Fruit fly (Drosophila melanogaster) whole organism, pupa: ENCODE results near the gene Enoph.

Experiments
- CG13204 ChIP-seq: fragments of 200-800 bp; sonication (Bioruptor generic); optimal IDR thresholded peaks from 2 replicates; lab custom pipeline; 2018; ENCODE audit warnings: missing biosample characterization, mild to moderate bottlenecking, missing genetic modification characterization, moderate library complexity
- CG4496 ChIP-seq: fragments of 200-800 bp; sonication (Bioruptor generic); IDR thresholded peaks from 3 replicates; pipeline ENCODE4 v1.3.6; 2022; ENCODE audit warnings: missing biosample characterization, missing genetic modification characterization
- D1 ChIP-seq: fragments of 200-800 bp; sonication (Bioruptor generic); optimal IDR thresholded peaks from 2 replicates; lab custom pipeline; 2018; ENCODE audit warnings: missing biosample characterization, mild to moderate bottlenecking, missing genetic modification characterization, moderate library complexity
- EcR ChIP-seq: fragments of 200-800 bp; sonication (Bioruptor generic); optimal IDR thresholded peaks from 3 replicates; lab custom pipeline; 2019; ENCODE audit warnings: missing biosample characterization, missing genetic modification characterization, mild to moderate bottlenecking, moderate library complexity, missing genetic modification reagents
- Ets98B ChIP-seq: fragments of 200-800 bp; sonication (Bioruptor generic); IDR thresholded peaks from 2 replicates; pipeline ENCODE4 v1.3.6; 2022; ENCODE audit warnings: missing biosample characterization, missing genetic modification characterization
- Pif1B ChIP-seq: fragments of 200-800 bp; sonication (Bioruptor generic); optimal IDR thresholded peaks from 3 replicates; lab custom pipeline; 2016; ENCODE audit warnings: missing biosample characterization, missing genetic modification characterization
- gl ChIP-seq: fragments of 200-800 bp; sonication (Bioruptor generic); optimal IDR thresholded peaks from 2 replicates; lab custom pipeline; 2018; ENCODE audit warnings: missing biosample characterization, mild to moderate bottlenecking, missing genetic modification characterization

- no peak for TF ChIP-seq CG13204 (GFP tag; lab: Kevin White, UChicago)
- no peak for TF ChIP-seq Pif1B
- TF ChIP-seq gl (tag; lab: Kevin White, UChicago): no peak
- TF ChIP-seq CG4496 (GFP tag; lab: Robert Waterston, UW): no peak
- TF ChIP-seq D1 (tag; lab: Kevin White, UChicago): no peak
- no peak for TF ChIP-seq Ets98B (GFP tag; lab: Robert Waterston, UW)
- no peak for TF ChIP-seq EcR (GFP tag; lab: Kevin White, UChicago)
Observed at dm6 chr3R:5287965-5288364, 31.5 kb upstream of the Enoph start.
